Fruit fly (Drosophila melanogaster): ENCODE measurements around the gene spen.

- TF ChIP-seq psq (optimal IDR thresholded peaks at IDR 0.05): no peak
- TF ChIP-seq h (optimal IDR thresholded peaks at IDR 0.05): no peak
- TF ChIP-seq Myc (optimal IDR thresholded peaks at IDR 0.05): no peak
Measured at dm6 chr2L:170383-170782, 11.6 kb downstream of the spen start.
